Worm (Caenorhabditis elegans): ENCODE results near the gene smrc-1.

Gene smrc-1

DNA sequence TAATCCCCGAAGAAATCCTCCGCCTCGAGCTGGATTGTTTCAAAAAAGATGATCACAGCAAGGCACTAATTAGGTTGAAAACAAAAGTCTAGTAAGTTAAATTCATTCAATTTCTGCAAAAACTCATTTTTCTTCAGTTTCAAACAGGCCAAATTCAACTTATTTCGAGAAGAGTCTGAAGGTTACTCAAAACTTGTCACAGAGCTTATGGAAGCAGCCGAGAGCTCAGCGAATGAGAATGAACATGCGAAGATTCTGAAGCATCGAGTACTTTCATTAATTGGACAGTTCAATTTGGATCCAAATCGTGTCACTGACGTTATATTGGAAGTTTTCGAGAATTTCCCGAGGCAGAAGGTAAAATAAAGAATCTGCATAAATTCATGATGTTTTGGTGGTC is 22.2 kb upstream of the smrc-1 start:
- TF ChIP-seq nhr-10 (tag; optimal IDR thresholded peaks at IDR 0.05), result no peak
- no peak for TF ChIP-seq mxl-3 (GFP tag; optimal IDR thresholded peaks at IDR 0.05)
- peak in 1 of 2 experiments; percentile 97 for TF ChIP-seq unc-62 (GFP tag; optimal IDR thresholded peaks at IDR 0.05 in 1 of 2)
- no peak for TF ChIP-seq unc-62 (tag; optimal IDR thresholded peaks at IDR 0.05)
- no peak for TF ChIP-seq ceh-44 (GFP tag; IDR thresholded peaks at IDR 0.05)
- TF ChIP-seq lin-38 (GFP tag; IDR thresholded peaks at IDR 0.05), result no peak
- no peak for TF ChIP-seq nhr-6 (tag; optimal IDR thresholded peaks at IDR 0.05)
- TF ChIP-seq dmd-9 (GFP tag; IDR thresholded peaks at IDR 0.05), result no peak

ce11 chrIII:6373850-6374474 is 16.8 kb upstream of the smrc-1 start:
- TF ChIP-seq tag-97 (GFP tag; IDR thresholded peaks at IDR 0.05) (no peak), D1046.2 (GFP tag; IDR thresholded peaks at IDR 0.05) (no peak), aha-1 (tag) (peak; percentile 5), mdt-29 (GFP tag; IDR thresholded peaks at IDR 0.05) (peak; percentile 44; the same call in 1 of the 2 replicates), zag-1 (tag; optimal IDR thresholded peaks at IDR 0.05) (no peak), nhr-6 (tag; optimal IDR thresholded peaks at IDR 0.05) (no peak), egl-27 (tag; optimal IDR thresholded peaks at IDR 0.05) (no peak), T20F7.1 (GFP tag; optimal IDR thresholded peaks at IDR 0.05) (no peak), egl-43 (GFP tag; IDR thresholded peaks at IDR 0.05) (0 out of 2 replicates have a peak, but pooled peaks have one; percentile 56), lsy-2 (tag; optimal IDR thresholded peaks at IDR 0.05) (peak in 1 of 2 experiments; percentile 7), mep-1 (tag; optimal IDR thresholded peaks at IDR 0.05) (peak; percentile 33), T26A8.4 (GFP tag; IDR thresholded peaks at IDR 0.05) (peak; percentile 48; the same call in 1 of the 2 replicates), Y75B8A.6 (GFP tag; IDR thresholded peaks at IDR 0.05) (0 out of 2 replicates have a peak, but pooled peaks have one; percentile 6), gei-8 (GFP tag; optimal IDR thresholded peaks at IDR 0.05) (peak; percentile 23), duxl-1 (tag; optimal IDR thresholded peaks at IDR 0.05; ENCODE audit: poor library complexity) (peak; percentile 67), php-3 (GFP tag; IDR thresholded peaks at IDR 0.05) (peak; percentile 46; the same call in 1 of the 2 replicates), ama-1 (optimal IDR thresholded peaks at IDR 0.05) (peak; percentile 55), Y48G9A.11 (GFP tag; IDR thresholded peaks at IDR 0.05) (peak; percentile 81), pha-4 (GFP tag; IDR thresholded peaks at IDR 0.05) (peak; percentile 48; the same call in 1 of the 2 replicates), pha-4 (tag; optimal IDR thresholded peaks at IDR 0.05) (no peak), Y5F2A.4 (GFP tag; optimal IDR thresholded peaks at IDR 0.05) (no peak), hmg-1.1 (GFP tag; IDR thresholded peaks at IDR 0.05) (no peak), snpc-1.2 (GFP tag; IDR thresholded peaks at IDR 0.05) (peak; percentile 36), arid-1 (GFP tag; conservative IDR thresholded peaks at IDR 0.05) (peak; percentile 44; the same call in 1 of the 2 replicates), spr-1 (tag; optimal IDR thresholded peaks at IDR 0.05) (peak; percentile 13), nhr-111 (GFP tag; optimal IDR thresholded peaks at IDR 0.05) (peak; percentile 7), F10B5.3 (tag; optimal IDR thresholded peaks at IDR 0.05) (no peak), Y105C5A.15 (GFP tag; IDR thresholded peaks at IDR 0.05) (peak; percentile 61; the same call in 1 of the 2 replicates), ceh-20 (GFP tag; IDR thresholded peaks at IDR 0.05) (0 out of 2 replicates have a peak, but pooled peaks have one; percentile 24), lin-13 (GFP tag; optimal IDR thresholded peaks at IDR 0.05) (no peak), F49E8.2 (tag; optimal IDR thresholded peaks at IDR 0.05; ENCODE audit: borderline replicate concordance) (peak; percentile 94), fos-1 (tag; optimal IDR thresholded peaks at IDR 0.05) (peak; percentile 21), lin-15B (tag; optimal IDR thresholded peaks at IDR 0.05) (no peak), F44E2.7 (GFP tag; IDR thresholded peaks at IDR 0.05) (no peak), dmd-8 (GFP tag; IDR thresholded peaks at IDR 0.05) (0 out of 2 replicates have a peak, but pooled peaks have one; percentile 6), daf-16 (GFP tag; optimal IDR thresholded peaks at IDR 0.05) (no peak), daf-16 (tag; optimal IDR thresholded peaks at IDR 0.05) (peak; percentile 16), unc-130 (GFP tag; optimal IDR thresholded peaks at IDR 0.05) (peak; percentile 61), nhr-237 (tag; optimal IDR thresholded peaks at IDR 0.05) (no peak), lim-7 (GFP tag; IDR thresholded peaks at IDR 0.05) (peak; percentile 3; the same call in 1 of the 2 replicates), set-16 (GFP tag; IDR thresholded peaks at IDR 0.05) (no peak), mes-2 (tag; optimal IDR thresholded peaks at IDR 0.05; ENCODE audit: poor library complexity, severe bottlenecking) (peak; percentile 28)
